Fruit fly (Drosophila melanogaster) whole organism, adult: Measurements from ENCODE around the gene CG14441.

Experiments used
- CG11617 ChIP-seq: fragments of 200-800 bp; sonication (Bioruptor generic); optimal IDR thresholded peaks from 2 replicates; lab custom pipeline; 2017; ENCODE audit warnings: mild to moderate bottlenecking, missing biosample characterization, missing genetic modification reagents, missing genetic modification characterization
- CG14711 ChIP-seq: fragments of 200-800 bp; sonication (Bioruptor generic); optimal IDR thresholded peaks from 2 replicates; lab custom pipeline; 2018; ENCODE audit warnings: missing biosample characterization, mild to moderate bottlenecking, missing genetic modification characterization, moderate library complexity
- CG1620 ChIP-seq: fragments of 200-800 bp; sonication (Bioruptor generic); optimal IDR thresholded peaks from 2 replicates; lab custom pipeline; 2016; ENCODE audit warnings: missing biosample characterization, missing genetic modification characterization
- CG7045 ChIP-seq: fragments of 200-800 bp; sonication (Bioruptor generic); optimal IDR thresholded peaks from 2 replicates; lab custom pipeline; 2017; ENCODE audit warnings: missing biosample characterization, mild to moderate bottlenecking, missing genetic modification characterization
- Clk ChIP-seq: fragments of 200-800 bp; sonication (Bioruptor generic); optimal IDR thresholded peaks from 2 replicates; lab custom pipeline; 2017; ENCODE audit warnings: missing biosample characterization, missing genetic modification characterization
- Hr96 ChIP-seq: fragments of 200-800 bp; sonication (Bioruptor generic); optimal IDR thresholded peaks from 2 replicates; lab custom pipeline; 2016; ENCODE audit warnings: missing biosample characterization, missing genetic modification characterization
- cnc ChIP-seq, 2 experiments: fragments of >200 bp; optimal IDR thresholded peaks; 2 replicates each; lab custom pipeline; 2017
- kay ChIP-seq: fragments of 200-800 bp; sonication (Bioruptor generic); peaks from one replicate; lab custom pipeline; 2016; ENCODE audit warnings: missing biosample characterization, missing genetic modification characterization, borderline replicate concordance
- pad ChIP-seq: fragments of 200-800 bp; sonication (Bioruptor generic); optimal IDR thresholded peaks from 3 replicates; lab custom pipeline; 2017; ENCODE audit warnings: missing biosample characterization, missing genetic modification characterization, mild to moderate bottlenecking, moderate library complexity, missing genetic modification reagents
- toe ChIP-seq: fragments of 200-800 bp; sonication (Bioruptor generic); optimal IDR thresholded peaks from 2 replicates; lab custom pipeline; 2016; ENCODE audit warnings: missing biosample characterization, missing genetic modification characterization

dm6 chrX:6747244-6747643, 47.9 kb downstream of the CG14441 start, which contains the start of gene CG14439:
- TF ChIP-seq toe (GFP tag; lab: Kevin White, UChicago) (no peak), pad (GFP tag; lab: Kevin White, UChicago) (no peak), kay (GFP tag; lab: Kevin White, UChicago) (no peak), Clk (GFP tag; lab: Kevin White, UChicago) (no peak), CG14711 (tag; lab: Kevin White, UChicago) (no peak), cnc (optimal IDR thresholded peaks at IDR 0.05; lab: Kevin White, UChicago) (no peak), CG11617 (GFP tag; lab: Kevin White, UChicago) (no peak), CG7045 (GFP tag; lab: Kevin White, UChicago) (no peak), CG1620 (GFP tag; lab: Kevin White, UChicago) (no peak), Hr96 (GFP tag; lab: Kevin White, UChicago) (no peak)
